Fruit fly (Drosophila melanogaster) Kc167 (cell line): ENCODE data around the gene AlaRS-m.

Experiments
- insv ChIP-seq: fragments of >200 bp; optimal IDR thresholded peaks from 3 replicates; lab custom pipeline; 2018; ENCODE audit warnings: missing external identifiers
- psq ChIP-seq: fragments of >200 bp; optimal IDR thresholded peaks from 2 replicates; lab custom pipeline; 2017; ENCODE audit warnings: missing external identifiers

dm6 chr3L:5176071-5176470, 30.2 kb downstream of the AlaRS-m start:
- TF ChIP-seq insv (lab: Kevin White, UChicago) (no peak), psq (lab: Kevin White, UChicago) (no peak)
